Fruit fly (Drosophila melanogaster) whole organism, prepupa: ENCODE data around the gene CG15282.
A peak's percentile ranks its signal among the peaks of the same experiment; 100 is the strongest.

Source experiments
- CG31627 ChIP-seq: fragments of 200-800 bp; sonication (Bioruptor generic); optimal IDR thresholded peaks from 3 replicates; lab custom pipeline; 2016; ENCODE audit warnings: missing biosample characterization, missing genetic modification characterization
- CG6163 ChIP-seq: fragments of 200-800 bp; sonication (Bioruptor generic); IDR thresholded peaks from 3 replicates; pipeline ENCODE4 v1.3.6; 2022; ENCODE audit warnings: missing biosample characterization, missing genetic modification characterization
- Eip93F ChIP-seq: fragments of 200-800 bp; sonication (Bioruptor generic); optimal IDR thresholded peaks from 2 replicates; lab custom pipeline; 2016; ENCODE audit warnings: missing biosample characterization, mild to moderate bottlenecking, missing genetic modification characterization
- Hr39 ChIP-seq: fragments of 200-800 bp; sonication (Bioruptor generic); optimal IDR thresholded peaks from 2 replicates; lab custom pipeline; 2016; ENCODE audit warnings: missing biosample characterization, missing genetic modification characterization
- Sox102F ChIP-seq: fragments of 200-800 bp; sonication (Bioruptor generic); optimal IDR thresholded peaks from 2 replicates; lab custom pipeline; 2016; ENCODE audit warnings: missing biosample characterization, mild to moderate bottlenecking, missing genetic modification characterization
- fd85E ChIP-seq: fragments of 200-800 bp; sonication (Bioruptor generic); optimal IDR thresholded peaks from 3 replicates; lab custom pipeline; 2016; ENCODE audit warnings: missing biosample characterization, missing genetic modification characterization
- svp ChIP-seq: fragments of 200-800 bp; sonication (Bioruptor generic); peaks from one replicate; lab custom pipeline; 2016; ENCODE audit warnings: missing biosample characterization, missing genetic modification characterization
- topi ChIP-seq: fragments of 200-800 bp; sonication (Bioruptor generic); optimal IDR thresholded peaks from 3 replicates; lab custom pipeline; 2016; ENCODE audit warnings: missing biosample characterization, missing genetic modification characterization

dm6 chr2L:14663147-14663546 is 49.1 kb upstream of the CG15282 start:
- TF ChIP-seq CG6163 (GFP tag; lab: Robert Waterston, UW) (0 out of 3 replicates have a peak, but pooled peaks have one; percentile 27), Eip93F (GFP tag; lab: Kevin White, UChicago) (no peak), Hr39 (no peak), CG31627 (no peak), topi (GFP tag; lab: Kevin White, UChicago) (no peak), svp (GFP tag; lab: Kevin White, UChicago) (no peak), fd85E (GFP tag; lab: Kevin White, UChicago) (no peak), Sox102F (GFP tag; lab: Kevin White, UChicago) (no peak)
